Worm (Caenorhabditis elegans): ENCODE results near the gene pcdr-1.
A peak's percentile ranks its signal among the peaks of the same experiment; 100 is the strongest.

The pcdr-1 gene

ce11 chrX:15650919-15651420, 15.6 kb upstream of the pcdr-1 start, which contains the start of gene F59D12.3:
TSS of gene F59D12.3 (minus strand) at chrX:15650969.
- no peak for TF ChIP-seq Y56A3A.18 (GFP tag; IDR thresholded peaks at IDR 0.05)
- TF ChIP-seq die-1 (tag; optimal IDR thresholded peaks at IDR 0.05) = no peak
- TF ChIP-seq chd-7 (tag; optimal IDR thresholded peaks at IDR 0.05) = no peak
- no peak for TF ChIP-seq nhr-179 (tag; optimal IDR thresholded peaks at IDR 0.05)
- no peak for TF ChIP-seq sea-2 (GFP tag; IDR thresholded peaks at IDR 0.05)
- TF ChIP-seq tbx-9 (tag; optimal IDR thresholded peaks at IDR 0.05; ENCODE audit: borderline replicate concordance) = no peak
- TF ChIP-seq lin-35 (GFP tag; optimal IDR thresholded peaks at IDR 0.05) = no peak
- TF ChIP-seq madf-10 (tag; optimal IDR thresholded peaks at IDR 0.05) = no peak
- no peak for TF ChIP-seq gei-17 (GFP tag; optimal IDR thresholded peaks at IDR 0.05)
- no peak for TF ChIP-seq D2030.7 (GFP tag; IDR thresholded peaks at IDR 0.05)
- no peak for TF ChIP-seq nhr-80 (tag; optimal IDR thresholded peaks at IDR 0.05)
- TF ChIP-seq repo-1 (tag; optimal IDR thresholded peaks at IDR 0.05) = no peak
- no peak for TF ChIP-seq rec-8 (tag; optimal IDR thresholded peaks at IDR 0.05)
- TF ChIP-seq nfyb-1 (GFP tag; IDR thresholded peaks at IDR 0.05) = no peak
- TF ChIP-seq ceh-58 (GFP tag; IDR thresholded peaks at IDR 0.05) = no peak
- TF ChIP-seq bed-1 (GFP tag; IDR thresholded peaks at IDR 0.05) = no peak
- TF ChIP-seq lin-54 (GFP tag; optimal IDR thresholded peaks at IDR 0.05) = no peak
- no peak for TF ChIP-seq nhr-27 (tag; optimal IDR thresholded peaks at IDR 0.05)
- TF ChIP-seq ZK185.1 (tag; optimal IDR thresholded peaks at IDR 0.05; ENCODE audit: poor library complexity, severe bottlenecking) = no peak
- no peak for TF ChIP-seq lag-1 (GFP tag; IDR thresholded peaks at IDR 0.05)

ce11 chrX:15653196-15653595, 13.4 kb upstream of the pcdr-1 start:
- TF ChIP-seq ccch-3 (GFP tag; optimal IDR thresholded peaks at IDR 0.05) = no peak
- peak; percentile 39 for TF ChIP-seq K12H6.12 (tag; optimal IDR thresholded peaks at IDR 0.05)

ce11 chrX:15654969-15655368, 11.6 kb upstream of the pcdr-1 start:
- TF ChIP-seq ccch-3 (GFP tag; optimal IDR thresholded peaks at IDR 0.05) (no peak), let-526 (GFP tag; IDR thresholded peaks at IDR 0.05) (no peak), hmg-20 (GFP tag; IDR thresholded peaks at IDR 0.05) (no peak), hlh-12 (tag; optimal IDR thresholded peaks at IDR 0.05) (no peak), ceh-40 (GFP tag; IDR thresholded peaks at IDR 0.05) (no peak), hmg-1.2 (GFP tag; IDR thresholded peaks at IDR 0.05) (no peak), C17E4.6 (GFP tag; IDR thresholded peaks at IDR 0.05) (no peak), sptf-2 (GFP tag; optimal IDR thresholded peaks at IDR 0.05) (no peak), lsy-27 (tag; optimal IDR thresholded peaks at IDR 0.05; ENCODE audit: borderline replicate concordance, insufficient read depth) (no peak), mcd-1 (GFP tag; IDR thresholded peaks at IDR 0.05) (no peak), cebp-1 (GFP tag; IDR thresholded peaks at IDR 0.05) (no peak), cebp-1 (tag; optimal IDR thresholded peaks at IDR 0.05) (no peak), Y95B8A.8 (GFP tag; IDR thresholded peaks at IDR 0.05) (no peak), nhr-90 (tag; optimal IDR thresholded peaks at IDR 0.05) (no peak), dpff-1 (tag; optimal IDR thresholded peaks at IDR 0.05) (no peak), sdz-38 (tag; optimal IDR thresholded peaks at IDR 0.05) (no peak), ceh-58 (GFP tag; IDR thresholded peaks at IDR 0.05) (no peak)
